Worm (Caenorhabditis elegans) whole organism, L4 larva: ENCODE results near the gene ugt-66.

ENCODE experiments used
- D1046.2 ChIP-seq: fragments of 200-800 bp; sonication (Bioruptor generic); IDR thresholded peaks from 2 replicates; pipeline ENCODE4 v1.3.6; 2022; ENCODE audit warnings: missing genetic modification characterization, missing compliant biosample characterization
- F49E8.2 ChIP-seq: sonication (generic microtip); optimal IDR thresholded peaks from 2 replicates; lab custom pipeline; 2016; ENCODE audit warnings: missing compliant biosample characterization, mild to moderate bottlenecking, missing genetic modification characterization, borderline replicate concordance
- Y105C5A.15 ChIP-seq: fragments of 200-800 bp; sonication (Bioruptor generic); IDR thresholded peaks from 2 replicates; pipeline ENCODE4 v1.3.6; 2022; ENCODE audit warnings: missing genetic modification characterization, missing compliant biosample characterization
- Y48G9A.11 ChIP-seq: fragments of 200-800 bp; sonication (Bioruptor generic); IDR thresholded peaks from 2 replicates; pipeline ENCODE4 v1.3.6; 2022; ENCODE audit warnings: missing genetic modification reagents, missing genetic modification characterization, missing compliant biosample characterization
- Y75B8A.6 ChIP-seq: fragments of 200-800 bp; sonication (Bioruptor generic); IDR thresholded peaks from 2 replicates; pipeline ENCODE4 v1.3.6; 2022; ENCODE audit warnings: missing genetic modification reagents, missing genetic modification characterization, missing compliant biosample characterization
- ZK337.2 ChIP-seq: fragments of 200-800 bp; sonication (Bioruptor generic); IDR thresholded peaks from 2 replicates; pipeline ENCODE4 v1.3.6; 2022; ENCODE audit warnings: missing genetic modification reagents, missing genetic modification characterization, missing compliant biosample characterization
- ZK546.5 ChIP-seq, 2 experiments: sonication (generic microtip); optimal IDR thresholded peaks; 2 replicates each; lab custom pipeline; 2017; ENCODE audit warnings: missing biosample characterization in 2 of 2, missing genetic modification characterization in 2 of 2
- aha-1 ChIP-seq: fragments of 150-350 bp; peaks from one replicate; lab custom pipeline; 2014; ENCODE audit warnings: missing biosample characterization, missing genetic modification characterization
- ama-1 ChIP-seq: fragments of 150-350 bp; optimal IDR thresholded peaks from 2 replicates; lab custom pipeline; 2014; ENCODE audit warnings: inconsistent platforms, mixed read lengths
- arid-1 ChIP-seq: fragments of 200-800 bp; sonication (Bioruptor generic); conservative IDR thresholded peaks from 2 replicates; pipeline ENCODE4 v1.3.6; 2022; ENCODE audit warnings: missing genetic modification reagents, missing genetic modification characterization, missing compliant biosample characterization
- ceh-20 ChIP-seq: fragments of 200-800 bp; sonication (Bioruptor generic); IDR thresholded peaks from 2 replicates; pipeline ENCODE4 v1.3.6; 2022; ENCODE audit warnings: missing genetic modification reagents, missing genetic modification characterization, missing compliant biosample characterization
- ceh-62 ChIP-seq: sonication (generic microtip); optimal IDR thresholded peaks from 2 replicates; lab custom pipeline; 2017; ENCODE audit warnings: missing biosample characterization, missing genetic modification characterization
- cey-2 ChIP-seq: sonication (generic microtip); optimal IDR thresholded peaks from 3 replicates; lab custom pipeline; 2017; ENCODE audit warnings: missing genetic modification characterization, mild to moderate bottlenecking, missing compliant biosample characterization, antibody characterized with exemption, borderline replicate concordance; ENCODE audit not compliant: insufficient read depth
- ctbp-1 ChIP-seq: fragments of 200-800 bp; sonication (Bioruptor generic); IDR thresholded peaks from 2 replicates; pipeline ENCODE4 v1.3.6; 2022; ENCODE audit warnings: missing genetic modification reagents, missing genetic modification characterization, missing compliant biosample characterization
- daf-8 ChIP-seq: fragments of 200-800 bp; sonication (Bioruptor generic); IDR thresholded peaks from 2 replicates; pipeline ENCODE4 v1.3.6; 2022; ENCODE audit warnings: missing genetic modification characterization, missing compliant biosample characterization
- dmd-9 ChIP-seq: fragments of 200-800 bp; sonication (Bioruptor generic); IDR thresholded peaks from 2 replicates; pipeline ENCODE4 v1.3.6; 2022; ENCODE audit warnings: missing genetic modification reagents, missing genetic modification characterization, missing compliant biosample characterization
- dpl-1 ChIP-seq: fragments of 150-350 bp; optimal IDR thresholded peaks from 2 replicates; lab custom pipeline; 2014; ENCODE audit warnings: missing biosample characterization, missing genetic modification reagents, missing genetic modification characterization
- fkh-10 ChIP-seq: fragments of 150-350 bp; optimal IDR thresholded peaks from 2 replicates; lab custom pipeline; 2014; ENCODE audit warnings: missing biosample characterization, missing genetic modification reagents, missing genetic modification characterization
- hif-1 ChIP-seq, 2 experiments: sonication (generic microtip); optimal IDR thresholded peaks; 2 replicates each; lab custom pipeline; 2016 to 2017; ENCODE audit warnings: missing compliant biosample characterization in 2 of 2, missing genetic modification characterization in 2 of 2, missing genetic modification reagents in 2 of 2, missing genotype in 2 of 2, mild to moderate bottlenecking in 1 of 2
- hlh-30 ChIP-seq: sonication (generic microtip); optimal IDR thresholded peaks from 2 replicates; lab custom pipeline; 2017; ENCODE audit warnings: antibody characterized with exemption, mild to moderate bottlenecking, missing genetic modification characterization, missing compliant biosample characterization; ENCODE audit not compliant: insufficient read depth
- lim-7 ChIP-seq: fragments of 200-800 bp; sonication (Bioruptor generic); IDR thresholded peaks from 2 replicates; pipeline ENCODE4 v1.3.6; 2022; ENCODE audit warnings: missing genetic modification characterization, missing compliant biosample characterization
- lin-1 ChIP-seq: fragments of 200-800 bp; sonication (Bioruptor generic); IDR thresholded peaks from 2 replicates; pipeline ENCODE4 v1.3.6; 2022; ENCODE audit warnings: missing genetic modification reagents, missing genetic modification characterization, missing compliant biosample characterization
- lin-13 ChIP-seq: fragments of 150-350 bp; optimal IDR thresholded peaks from 2 replicates; lab custom pipeline; 2014; ENCODE audit warnings: missing biosample characterization, missing genetic modification reagents, missing genetic modification characterization
- lin-39 ChIP-seq: fragments of 150-350 bp; optimal IDR thresholded peaks from 2 replicates; lab custom pipeline; 2014; ENCODE audit warnings: missing biosample characterization, missing genetic modification reagents, missing genetic modification characterization
- lsy-2 ChIP-seq, 2 experiments: fragments of 150-350 bp in 1 of 2; sonication (generic microtip) in 1 of 2; optimal IDR thresholded peaks; 2 replicates each; lab custom pipeline; 2014 to 2017; ENCODE audit warnings: missing biosample characterization in 2 of 2, missing genetic modification characterization in 2 of 2
- madf-9 ChIP-seq: fragments of 200-800 bp; sonication (Bioruptor generic); conservative IDR thresholded peaks from 2 replicates; pipeline ENCODE4 v1.3.6; 2022; ENCODE audit warnings: missing genetic modification reagents, missing genetic modification characterization, missing compliant biosample characterization
- mdl-1 ChIP-seq, 2 experiments: fragments of 150-350 bp in 1 of 2; sonication (generic microtip) in 1 of 2; optimal IDR thresholded peaks; 2 replicates each; lab custom pipeline; 2014 to 2017; ENCODE audit warnings: missing biosample characterization in 2 of 2, missing genetic modification characterization in 2 of 2
- mdt-29 ChIP-seq: fragments of 200-800 bp; sonication (Bioruptor generic); IDR thresholded peaks from 2 replicates; pipeline ENCODE4 v1.3.6; 2022; ENCODE audit warnings: missing genetic modification reagents, missing genetic modification characterization, missing compliant biosample characterization
- mep-1 ChIP-seq: fragments of 150-350 bp; sonication (generic microtip); optimal IDR thresholded peaks from 3 replicates; lab custom pipeline; 2014; ENCODE audit warnings: missing biosample characterization, missing genetic modification characterization
- nhr-10 ChIP-seq: fragments of 150-350 bp; optimal IDR thresholded peaks from 2 replicates; lab custom pipeline; 2014; ENCODE audit warnings: missing biosample characterization, missing genetic modification characterization
- nhr-237 ChIP-seq: sonication (generic microtip); optimal IDR thresholded peaks from 2 replicates; lab custom pipeline; 2017; ENCODE audit warnings: missing biosample characterization, missing genetic modification characterization
- nhr-41 ChIP-seq: fragments of 200-800 bp; sonication (Bioruptor generic); IDR thresholded peaks from 2 replicates; pipeline ENCODE4 v1.3.6; 2022; ENCODE audit warnings: missing genetic modification reagents, missing genetic modification characterization, missing compliant biosample characterization
- nhr-42 ChIP-seq: fragments of 200-800 bp; sonication (Bioruptor generic); IDR thresholded peaks from 2 replicates; pipeline ENCODE4 v1.3.6; 2022; ENCODE audit warnings: missing genetic modification characterization, missing compliant biosample characterization
- nhr-48 ChIP-seq: sonication (generic microtip); optimal IDR thresholded peaks from 2 replicates; lab custom pipeline; 2016; ENCODE audit warnings: mild to moderate bottlenecking, missing genetic modification characterization, missing compliant biosample characterization
- nhr-6 ChIP-seq: fragments of 150-350 bp; optimal IDR thresholded peaks from 2 replicates; lab custom pipeline; 2014; ENCODE audit warnings: missing biosample characterization, missing genetic modification characterization
- nhr-76 ChIP-seq: fragments of 150-350 bp; optimal IDR thresholded peaks from 2 replicates; lab custom pipeline; 2014; ENCODE audit warnings: missing biosample characterization, missing genetic modification characterization
- nhr-77 ChIP-seq: fragments of 150-350 bp; optimal IDR thresholded peaks from 2 replicates; lab custom pipeline; 2014; ENCODE audit warnings: missing biosample characterization, missing genetic modification characterization
- pha-4 ChIP-seq, 2 experiments: fragments of 150-350 bp in 1 of 2; fragments of 200-800 bp in 1 of 2; sonication (Bioruptor generic) in 1 of 2; IDR thresholded peaks in 1 of 2; optimal IDR thresholded peaks in 1 of 2; 2 replicates each; pipeline versions ENCODE4 v1.3.6 to Lab custom; 2014 to 2022; ENCODE audit warnings: missing genetic modification characterization in 2 of 2, missing genetic modification reagents in 2 of 2, missing biosample characterization in 1 of 2, missing compliant biosample characterization in 1 of 2
- php-3 ChIP-seq: fragments of 200-800 bp; sonication (Bioruptor generic); IDR thresholded peaks from 2 replicates; pipeline ENCODE4 v1.3.6; 2022; ENCODE audit warnings: missing genetic modification reagents, missing genetic modification characterization, missing compliant biosample characterization
- pqm-1 ChIP-seq: sonication (generic microtip); optimal IDR thresholded peaks from 2 replicates; lab custom pipeline; 2017; ENCODE audit warnings: missing biosample characterization, missing genetic modification characterization
- saeg-2 ChIP-seq: fragments of 200-800 bp; sonication (Bioruptor generic); IDR thresholded peaks from 2 replicates; pipeline ENCODE4 v1.3.6; 2022; ENCODE audit warnings: missing genetic modification reagents, missing genetic modification characterization, missing compliant biosample characterization
- sdz-12 ChIP-seq: fragments of 200-800 bp; sonication (Bioruptor generic); optimal IDR thresholded peaks from 2 replicates; lab custom pipeline; 2018; ENCODE audit warnings: mild to moderate bottlenecking, missing genetic modification characterization, missing compliant biosample characterization
- snpc-1.2 ChIP-seq: fragments of 200-800 bp; sonication (Bioruptor generic); IDR thresholded peaks from 2 replicates; pipeline ENCODE4 v1.3.6; 2022; ENCODE audit warnings: missing genetic modification reagents, missing genetic modification characterization, missing compliant biosample characterization
- tra-1 ChIP-seq: fragments of 200-800 bp; sonication (Bioruptor generic); IDR thresholded peaks from 2 replicates; pipeline ENCODE4 v1.3.6; 2022; ENCODE audit warnings: missing genetic modification reagents, missing genetic modification characterization, missing compliant biosample characterization
- unc-130 ChIP-seq: sonication (generic microtip); optimal IDR thresholded peaks from 2 replicates; lab custom pipeline; 2016; ENCODE audit warnings: missing genetic modification reagents, missing genetic modification characterization, missing compliant biosample characterization
- vab-7 ChIP-seq: fragments of 200-800 bp; sonication (Bioruptor generic); IDR thresholded peaks from 2 replicates; pipeline ENCODE4 v1.3.6; 2022; ENCODE audit warnings: missing genetic modification reagents, missing genetic modification characterization, missing compliant biosample characterization
- zip-2 ChIP-seq: fragments of 150-350 bp; optimal IDR thresholded peaks from 2 replicates; lab custom pipeline; 2014; ENCODE audit warnings: missing biosample characterization, missing genetic modification characterization
- ztf-11 ChIP-seq: fragments of 150-350 bp; optimal IDR thresholded peaks from 2 replicates; lab custom pipeline; 2014; ENCODE audit warnings: missing biosample characterization, missing genetic modification characterization
- ztf-7 ChIP-seq: fragments of 150-350 bp; optimal IDR thresholded peaks from 2 replicates; lab custom pipeline; 2014; ENCODE audit warnings: missing biosample characterization, missing genetic modification characterization

The ugt-66 gene

DNA sequence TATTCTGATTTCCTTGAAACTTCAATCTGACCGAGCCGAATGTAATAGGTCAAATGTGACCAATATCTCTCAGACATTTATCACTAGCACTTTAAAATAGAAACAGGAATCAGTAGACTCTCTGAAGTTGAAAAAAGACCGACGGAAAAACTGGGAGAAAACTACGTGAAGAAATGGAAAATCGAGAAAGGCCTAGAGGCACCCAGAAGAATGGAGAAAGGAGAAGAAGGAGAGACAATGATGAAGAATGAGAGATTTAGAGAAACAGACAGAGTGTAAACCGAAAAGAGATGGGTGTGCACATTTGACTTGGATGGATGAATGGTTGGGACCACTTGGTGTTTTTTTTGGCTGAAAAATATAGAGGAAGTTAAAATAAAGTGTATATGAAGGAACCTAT is 24.3 kb downstream of the ugt-66 start (continued):
- TF ChIP-seq Y75B8A.6 (no peak), lin-1 (GFP tag; lab: Robert Waterston, UW) (no peak), mep-1 (peak; percentile 62), dpl-1 (GFP tag; lab: Kevin White, UChicago) (peak; percentile 35), saeg-2 (GFP tag; lab: Robert Waterston, UW) (no peak), mdt-29 (GFP tag; lab: Robert Waterston, UW) (peak; percentile 62), tra-1 (GFP tag; lab: Robert Waterston, UW) (no peak), hlh-30 (tag; lab: Kevin White, UChicago) (peak; percentile 26), ZK337.2 (GFP tag; lab: Robert Waterston, UW) (no peak), nhr-42 (GFP tag; lab: Robert Waterston, UW) (no peak), fkh-10 (GFP tag; lab: Kevin White, UChicago) (no peak), nhr-237 (tag; lab: Kevin White, UChicago) (no peak), ctbp-1 (GFP tag; lab: Robert Waterston, UW) (0 out of 2 replicates have a peak, but pooled peaks have one; percentile 7), ztf-11 (tag; lab: Kevin White, UChicago) (no peak), vab-7 (GFP tag; lab: Robert Waterston, UW) (no peak), aha-1 (tag; lab: Kevin White, UChicago) (peak; percentile 51), ceh-20 (GFP tag; lab: Robert Waterston, UW) (no peak), nhr-6 (tag; lab: Kevin White, UChicago) (no peak), sdz-12 (GFP tag; lab: Kevin White, UChicago) (no peak), Y48G9A.11 (GFP tag; lab: Robert Waterston, UW) (no peak), unc-130 (no peak), nhr-41 (GFP tag; lab: Robert Waterston, UW) (no peak), lin-13 (GFP tag; lab: Kevin White, UChicago) (no peak), ztf-7 (tag; lab: Kevin White, UChicago) (no peak), Y105C5A.15 (GFP tag; lab: Robert Waterston, UW) (no peak), lin-39 (tag; lab: Kevin White, UChicago) (no peak), cey-2 (tag; lab: Kevin White, UChicago) (no peak), zip-2 (tag; lab: Kevin White, UChicago) (no peak), snpc-1.2 (GFP tag; lab: Robert Waterston, UW) (no peak), nhr-76 (tag; lab: Kevin White, UChicago) (no peak), ZK546.5 (tag; optimal IDR thresholded peaks at IDR 0.05; lab: Kevin White, UChicago) (no peak), php-3 (no peak), dmd-9 (GFP tag; lab: Robert Waterston, UW) (no peak), arid-1 (GFP tag; lab: Robert Waterston, UW) (no peak), daf-8 (GFP tag; lab: Robert Waterston, UW) (no peak), ceh-62 (tag; lab: Kevin White, UChicago) (no peak), lsy-2 (tag; optimal IDR thresholded peaks at IDR 0.05; lab: Kevin White, UChicago) (peak; percentile 18 to 67)

DNA sequence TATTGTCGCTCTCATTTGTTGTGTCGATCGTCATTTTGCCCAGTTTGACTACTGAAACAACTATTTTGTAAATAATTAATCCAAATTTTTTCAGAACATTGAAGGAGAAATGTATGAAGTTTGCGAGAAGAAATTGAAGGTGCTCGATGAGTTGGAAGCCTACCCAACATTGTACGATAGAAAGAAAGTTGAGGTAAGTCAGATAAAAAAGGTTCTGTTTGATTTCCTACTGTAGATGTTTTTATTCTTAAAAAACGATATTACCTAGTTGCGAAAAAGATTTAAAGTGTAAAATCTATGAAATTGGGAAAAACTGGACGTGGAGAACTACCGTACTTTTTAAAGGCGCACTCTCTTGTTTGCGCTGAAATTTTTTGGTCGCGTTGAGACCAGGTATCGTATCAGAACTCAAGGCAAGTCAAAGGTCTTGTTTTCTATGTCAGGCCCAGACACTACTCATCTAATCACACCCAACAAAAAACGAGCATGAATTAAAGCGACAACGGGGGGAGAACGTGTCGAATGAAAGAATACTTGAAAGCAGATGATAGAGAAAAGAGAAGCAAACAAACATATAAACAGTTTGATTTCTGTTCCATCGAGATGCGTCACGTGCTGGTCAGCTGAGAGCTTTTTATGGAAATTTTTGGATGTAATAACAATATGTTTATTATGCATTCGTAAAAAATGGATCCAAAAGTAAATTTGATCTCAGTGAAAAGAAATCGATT is 25.7 kb downstream of the ugt-66 start, which contains the start of gene efk-1:
Gene efk-1 (minus strand): TSS at position 51 of the 731 bp plus-strand sequence.
- peak; percentile 6 for TF ChIP-seq ama-1 (lab: Kevin White, UChicago)
- peak; percentile 20 for TF ChIP-seq mep-1
- TF ChIP-seq nhr-77 (tag; lab: Kevin White, UChicago), result peak; percentile 53
- TF ChIP-seq mdt-29 (GFP tag; lab: Robert Waterston, UW), result 0 out of 2 replicates have a peak, but pooled peaks have one; percentile 22
- no peak for TF ChIP-seq nhr-10 (tag; lab: Kevin White, UChicago)
- no peak for TF ChIP-seq pqm-1 (tag; lab: Kevin White, UChicago)
- TF ChIP-seq hif-1 (tag; optimal IDR thresholded peaks at IDR 0.05; lab: Kevin White, UChicago), result peak; percentile 56 to 97
- peak in 1 of 2 experiments; percentile 37 for TF ChIP-seq mdl-1 (tag; optimal IDR thresholded peaks at IDR 0.05; lab: Kevin White, UChicago)
- no peak for TF ChIP-seq pha-4 (GFP tag; IDR thresholded peaks at IDR 0.05; lab: Robert Waterston, UW)
- TF ChIP-seq pha-4 (tag; optimal IDR thresholded peaks at IDR 0.05; lab: Kevin White, UChicago), result no peak
- TF ChIP-seq saeg-2 (GFP tag; lab: Robert Waterston, UW), result no peak
- TF ChIP-seq nhr-48 (tag; lab: Kevin White, UChicago), result no peak
- no peak for TF ChIP-seq madf-9 (GFP tag; lab: Robert Waterston, UW)
- no peak for TF ChIP-seq unc-130
- no peak for TF ChIP-seq D1046.2
- TF ChIP-seq vab-7 (GFP tag; lab: Robert Waterston, UW), result no peak
- no peak for TF ChIP-seq sdz-12 (GFP tag; lab: Kevin White, UChicago)
- TF ChIP-seq F49E8.2 (tag; lab: Kevin White, UChicago), result no peak
- TF ChIP-seq lim-7 (GFP tag; lab: Robert Waterston, UW), result no peak
- peak in 1 of 2 experiments; percentile 34 for TF ChIP-seq lsy-2 (tag; optimal IDR thresholded peaks at IDR 0.05; lab: Kevin White, UChicago)
